Worm (Caenorhabditis elegans) whole organism, young adult: ENCODE measurements around the gene col-10.
A peak's percentile ranks its signal among the peaks of the same experiment; 100 is the strongest.

ENCODE experiments used
- B0261.1 ChIP-seq: sonication (generic microtip); optimal IDR thresholded peaks from 2 replicates; lab custom pipeline; 2016; ENCODE audit warnings: mild to moderate bottlenecking, missing genetic modification characterization, moderate library complexity, missing compliant biosample characterization
- B0336.3 ChIP-seq: fragments of 200-800 bp; sonication (Bioruptor generic); IDR thresholded peaks from 2 replicates; pipeline ENCODE4 v1.3.6; 2022; ENCODE audit warnings: missing genetic modification characterization, missing compliant biosample characterization
- F37B4.10 ChIP-seq: fragments of 200-800 bp; sonication (Bioruptor generic); IDR thresholded peaks from 2 replicates; pipeline ENCODE4 v1.3.6; 2022; ENCODE audit warnings: missing genetic modification characterization, missing compliant biosample characterization
- F49E8.2 ChIP-seq: sonication (generic microtip); optimal IDR thresholded peaks from 3 replicates; lab custom pipeline; 2017; ENCODE audit warnings: missing genetic modification characterization, mild to moderate bottlenecking, missing compliant biosample characterization, antibody characterized with exemption, moderate library complexity; ENCODE audit not compliant: insufficient read depth
- F57A8.1 ChIP-seq: fragments of 200-800 bp; sonication (Bioruptor generic); optimal IDR thresholded peaks from 2 replicates; lab custom pipeline; 2018; ENCODE audit warnings: mild to moderate bottlenecking, missing genetic modification characterization, moderate library complexity, missing compliant biosample characterization
- Y53G8AR.9 ChIP-seq: fragments of 200-800 bp; sonication (Bioruptor generic); conservative IDR thresholded peaks from 2 replicates; pipeline ENCODE4 v1.3.6; 2022; ENCODE audit warnings: missing genetic modification reagents, missing genetic modification characterization, missing compliant biosample characterization
- Y79H2A.3 ChIP-seq: fragments of 200-800 bp; sonication (Bioruptor generic); conservative IDR thresholded peaks from 2 replicates; pipeline ENCODE4 v1.3.6; 2022; ENCODE audit warnings: missing genetic modification reagents, missing genetic modification characterization, missing compliant biosample characterization
- ZK185.1 ChIP-seq: sonication (generic microtip); optimal IDR thresholded peaks from 2 replicates; lab custom pipeline; 2016; ENCODE audit warnings: mild to moderate bottlenecking, missing genetic modification characterization, missing compliant biosample characterization; ENCODE audit not compliant: poor library complexity, severe bottlenecking
- akir-1 ChIP-seq: fragments of 200-800 bp; sonication (Bioruptor generic); optimal IDR thresholded peaks from 2 replicates; lab custom pipeline; 2018; ENCODE audit warnings: mild to moderate bottlenecking, missing genetic modification characterization, moderate library complexity, missing compliant biosample characterization
- ama-1 ChIP-seq, 3 experiments: fragments of 150-350 bp in 1 of 3; sonication (generic microtip) in 2 of 3; optimal IDR thresholded peaks; 2 replicates each; lab custom pipeline; 2014 to 2018; ENCODE audit warnings: missing biosample characterization in 2 of 3, missing genetic modification characterization in 2 of 3, missing genetic modification reagents in 2 of 3
- attf-5 ChIP-seq: fragments of 200-800 bp; sonication (Bioruptor generic); optimal IDR thresholded peaks from 2 replicates; lab custom pipeline; 2018; ENCODE audit warnings: mild to moderate bottlenecking, missing genetic modification characterization, missing compliant biosample characterization
- cebp-1 ChIP-seq, 2 experiments: fragments of 200-800 bp in 1 of 2; sonication (Bioruptor generic) in 1 of 2; sonication (generic microtip) in 1 of 2; IDR thresholded peaks in 1 of 2; optimal IDR thresholded peaks in 1 of 2; 2 replicates each; pipeline versions ENCODE4 v1.3.6 to Lab custom; 2017 to 2022; ENCODE audit warnings: missing compliant biosample characterization in 2 of 2, missing genetic modification characterization in 2 of 2, mild to moderate bottlenecking in 1 of 2, missing genetic modification reagents in 1 of 2, moderate library complexity in 1 of 2
- die-1 ChIP-seq: sonication (generic microtip); optimal IDR thresholded peaks from 2 replicates; lab custom pipeline; 2016; ENCODE audit warnings: missing genotype, mild to moderate bottlenecking, missing genetic modification characterization, missing compliant biosample characterization
- dpff-1 ChIP-seq: sonication (generic microtip); optimal IDR thresholded peaks from 2 replicates; lab custom pipeline; 2017; ENCODE audit warnings: mild to moderate bottlenecking, missing genetic modification characterization, missing compliant biosample characterization
- efl-1 ChIP-seq: fragments of 150-350 bp; optimal IDR thresholded peaks from 2 replicates; lab custom pipeline; 2014; ENCODE audit warnings: missing biosample characterization, missing genetic modification reagents, missing genetic modification characterization
- egl-44 ChIP-seq: fragments of 200-800 bp; sonication (Bioruptor generic); IDR thresholded peaks from 2 replicates; pipeline ENCODE4 v1.3.6; 2022; ENCODE audit warnings: missing genetic modification reagents, missing genetic modification characterization, missing compliant biosample characterization
- egrh-3 ChIP-seq: fragments of 200-800 bp; sonication (Bioruptor generic); IDR thresholded peaks from 2 replicates; pipeline ENCODE4 v1.3.6; 2022; ENCODE audit warnings: missing genetic modification reagents, missing genetic modification characterization, missing compliant biosample characterization
- hmg-1.2 ChIP-seq: fragments of 200-800 bp; sonication (Bioruptor generic); IDR thresholded peaks from 2 replicates; pipeline ENCODE4 v1.3.6; 2022; ENCODE audit warnings: missing genetic modification reagents, missing genetic modification characterization, missing compliant biosample characterization
- hrde-1 ChIP-seq: sonication (generic microtip); optimal IDR thresholded peaks from 2 replicates; lab custom pipeline; 2016; ENCODE audit warnings: missing genetic modification characterization, mild to moderate bottlenecking, missing compliant biosample characterization, moderate library complexity, missing genotype, missing genetic modification reagents, borderline replicate concordance
- lin-35 ChIP-seq, 3 experiments: fragments of 150-350 bp in 2 of 3; sonication (generic microtip) in 1 of 3; optimal IDR thresholded peaks; 2 replicates each; lab custom pipeline; 2014 to 2018; ENCODE audit warnings: missing biosample characterization in 3 of 3, missing genetic modification characterization in 3 of 3, missing genetic modification reagents in 3 of 3
- madf-10 ChIP-seq: sonication (generic microtip); optimal IDR thresholded peaks from 2 replicates; lab custom pipeline; 2016; ENCODE audit warnings: mild to moderate bottlenecking, missing genetic modification characterization, missing compliant biosample characterization
- nfya-2 ChIP-seq: fragments of 200-800 bp; sonication (Bioruptor generic); IDR thresholded peaks from 2 replicates; pipeline ENCODE4 v1.3.6; 2022; ENCODE audit warnings: missing genetic modification reagents, missing genetic modification characterization, missing compliant biosample characterization
- nfyb-1 ChIP-seq: fragments of 200-800 bp; sonication (Bioruptor generic); IDR thresholded peaks from 2 replicates; pipeline ENCODE4 v1.3.6; 2022; ENCODE audit warnings: missing genetic modification reagents, missing genetic modification characterization, missing compliant biosample characterization
- nhr-27 ChIP-seq: fragments of 200-800 bp; sonication (Bioruptor generic); optimal IDR thresholded peaks from 2 replicates; lab custom pipeline; 2018; ENCODE audit warnings: mild to moderate bottlenecking, missing genetic modification characterization, moderate library complexity, missing compliant biosample characterization
- nhr-90 ChIP-seq: sonication (generic microtip); optimal IDR thresholded peaks from 2 replicates; lab custom pipeline; 2016; ENCODE audit warnings: missing genotype, mild to moderate bottlenecking, missing genetic modification characterization, missing compliant biosample characterization
- pha-4 ChIP-seq: fragments of 150-350 bp; sonication (generic microtip); optimal IDR thresholded peaks from 2 replicates; lab custom pipeline; 2014; ENCODE audit warnings: missing biosample characterization, missing genetic modification reagents, missing genetic modification characterization
- rec-8 ChIP-seq, 2 experiments: sonication (generic microtip); optimal IDR thresholded peaks; 2 replicates each; lab custom pipeline; 2016; ENCODE audit warnings: mild to moderate bottlenecking in 2 of 2, missing genetic modification characterization in 2 of 2, missing genetic modification reagents in 2 of 2, missing genotype in 2 of 2, missing biosample characterization in 1 of 2, missing compliant biosample characterization in 1 of 2, moderate library complexity in 1 of 2
- rpc-1 ChIP-seq, 2 experiments: fragments of 150-350 bp in 1 of 2; sonication (generic microtip) in 1 of 2; optimal IDR thresholded peaks; 2 replicates each; lab custom pipeline; 2014 to 2018; ENCODE audit warnings: missing biosample characterization in 1 of 2, missing genetic modification characterization in 1 of 2, missing genetic modification reagents in 1 of 2, missing genotype in 1 of 2
- snpc-1.3 ChIP-seq: sonication (generic microtip); optimal IDR thresholded peaks from 2 replicates; lab custom pipeline; 2017; ENCODE audit warnings: missing genetic modification characterization, mild to moderate bottlenecking, missing compliant biosample characterization, antibody characterized with exemption, moderate library complexity, missing genotype, missing genetic modification reagents; ENCODE audit not compliant: insufficient read depth
- tbp1 ChIP-seq: fragments of 200-800 bp; sonication (Bioruptor generic); optimal IDR thresholded peaks from 2 replicates; lab custom pipeline; 2018; ENCODE audit warnings: mild to moderate bottlenecking, missing genetic modification characterization, missing compliant biosample characterization
- ztf-28 ChIP-seq: fragments of 200-800 bp; sonication (Bioruptor generic); IDR thresholded peaks from 2 replicates; pipeline ENCODE4 v1.3.6; 2022; ENCODE audit warnings: missing genetic modification reagents, missing genetic modification characterization, missing compliant biosample characterization
- ztf-3 ChIP-seq: fragments of 200-800 bp; sonication (Bioruptor generic); optimal IDR thresholded peaks from 2 replicates; lab custom pipeline; 2018; ENCODE audit warnings: mild to moderate bottlenecking, missing genetic modification characterization, missing compliant biosample characterization

Gene col-10

ce11 chrV:9132043-9132442 lies 33.1 kb downstream of the col-10 start, which contains the start of gene F21C10.1:
F21C10.1 (plus strand) TSS chrV:9132343.
- no peak for TF ChIP-seq ZK185.1 (tag; lab: Kevin White, UChicago)
- TF ChIP-seq Y79H2A.3, result no peak
- TF ChIP-seq hrde-1, result no peak
- TF ChIP-seq die-1 (tag; lab: Kevin White, UChicago), result no peak
- TF ChIP-seq F57A8.1 (GFP tag; lab: Kevin White, UChicago), result no peak
- TF ChIP-seq Y53G8AR.9 (GFP tag; lab: Robert Waterston, UW), result no peak
- TF ChIP-seq tbp1 (GFP tag; lab: Kevin White, UChicago), result no peak
- no peak for TF ChIP-seq madf-10 (tag; lab: Kevin White, UChicago)
- no peak for TF ChIP-seq attf-5
- no peak for TF ChIP-seq ztf-28
- no peak for TF ChIP-seq hmg-1.2 (GFP tag; lab: Robert Waterston, UW)
- TF ChIP-seq egl-44 (GFP tag; lab: Robert Waterston, UW), result no peak
- no peak for TF ChIP-seq B0261.1 (tag; lab: Kevin White, UChicago)
- TF ChIP-seq, all 124 proteins: peak for 0

- TF ChIP-seq snpc-1.3 (tag; lab: Kevin White, UChicago) (no peak), tbp1 (GFP tag; lab: Kevin White, UChicago) (no peak), F37B4.10 (GFP tag; lab: Robert Waterston, UW) (no peak), lin-35 (GFP tag; optimal IDR thresholded peaks at IDR 0.05; lab: Kevin White, UChicago) (no peak), B0261.1 (tag; lab: Kevin White, UChicago) (no peak), ama-1 (optimal IDR thresholded peaks at IDR 0.05; lab: Kevin White, UChicago) (no peak), ama-1 (GFP tag; optimal IDR thresholded peaks at IDR 0.05; lab: Kevin White, UChicago) (no peak), nfyb-1 (GFP tag; lab: Robert Waterston, UW) (no peak), efl-1 (GFP tag; lab: Kevin White, UChicago) (no peak), nfya-2 (GFP tag; lab: Robert Waterston, UW) (no peak), nhr-27 (tag; lab: Kevin White, UChicago) (no peak), ztf-3 (GFP tag; lab: Kevin White, UChicago) (no peak), pha-4 (tag; lab: Kevin White, UChicago) (no peak), rec-8 (tag; optimal IDR thresholded peaks at IDR 0.05; lab: Kevin White, UChicago) (no peak), F49E8.2 (tag; lab: Kevin White, UChicago) (no peak), B0336.3 (GFP tag; lab: Robert Waterston, UW) (no peak), nhr-90 (tag; lab: Kevin White, UChicago) (no peak), dpff-1 (tag; lab: Kevin White, UChicago) (no peak), akir-1 (GFP tag; lab: Kevin White, UChicago) (no peak)
Observed at ce11 chrV:9130766-9131165, 34.3 kb downstream of the col-10 start, which contains the start of gene F21C10.19. F21C10.19 (plus strand) TSS chrV:9131066.

- TF ChIP-seq egrh-3, result no peak
- TF ChIP-seq rpc-1 (optimal IDR thresholded peaks at IDR 0.05; lab: Kevin White, UChicago), result no peak
- no peak for TF ChIP-seq rpc-1 (tag; optimal IDR thresholded peaks at IDR 0.05; lab: Kevin White, UChicago)
- peak; percentile 71; the same call in 1 of the 2 replicates for TF ChIP-seq cebp-1 (GFP tag; IDR thresholded peaks at IDR 0.05; lab: Robert Waterston, UW)
- peak; percentile 92 for TF ChIP-seq cebp-1 (tag; optimal IDR thresholded peaks at IDR 0.05; lab: Kevin White, UChicago)
- TF ChIP-seq hmg-1.2 (GFP tag; lab: Robert Waterston, UW), result peak; percentile 73; the same call in 1 of the 2 replicates
- 0 out of 2 replicates have a peak, but pooled peaks have one; percentile 9 for TF ChIP-seq nfyb-1 (GFP tag; lab: Robert Waterston, UW)
- TF ChIP-seq, all 124 proteins: peak for 3
Observed at ce11 chrV:9128562-9128961, 36.5 kb downstream of the col-10 start.
